Fruit fly (Drosophila melanogaster) whole organism, embryonic: ENCODE results near the gene lbl.

Source experiments
- Atf-2 ChIP-seq: fragments of 200-800 bp; sonication (Bioruptor generic); optimal IDR thresholded peaks from 2 replicates; lab custom pipeline; 2016; ENCODE audit warnings: missing biosample characterization, missing genetic modification characterization
- CG11093 ChIP-seq: fragments of 200-800 bp; sonication (Bioruptor generic); IDR thresholded peaks from 3 replicates; pipeline ENCODE4 v1.3.6; 2022; ENCODE audit warnings: missing biosample characterization, missing genetic modification characterization
- CG12744 ChIP-seq: fragments of 200-800 bp; sonication (Bioruptor generic); optimal IDR thresholded peaks from 2 replicates; lab custom pipeline; 2016; ENCODE audit warnings: missing biosample characterization, missing genetic modification characterization
- CG13624 ChIP-seq: fragments of 200-800 bp; sonication (Bioruptor generic); optimal IDR thresholded peaks from 2 replicates; lab custom pipeline; 2016; ENCODE audit warnings: missing biosample characterization, missing genetic modification characterization
- CG16813 ChIP-seq: fragments of 200-800 bp; sonication (Bioruptor generic); IDR thresholded peaks from 3 replicates; pipeline ENCODE4 v1.3.6; 2022; ENCODE audit warnings: missing biosample characterization, missing genetic modification characterization; ENCODE audit not compliant: partially characterized antibody
- CG18476 ChIP-seq: fragments of 200-800 bp; sonication (Bioruptor generic); optimal IDR thresholded peaks from 2 replicates; lab custom pipeline; 2016; ENCODE audit warnings: missing biosample characterization, mild to moderate bottlenecking, missing genetic modification characterization
- CG2129 ChIP-seq: fragments of 200-800 bp; sonication (Bioruptor generic); IDR thresholded peaks from 2 replicates; pipeline ENCODE4 v1.3.6; 2022; ENCODE audit warnings: missing biosample characterization, missing genetic modification characterization; ENCODE audit not compliant: partially characterized antibody
- CG31441 ChIP-seq: fragments of 200-800 bp; sonication (Bioruptor generic); IDR thresholded peaks from 2 replicates; pipeline ENCODE4 v1.3.6; 2022; ENCODE audit warnings: missing biosample characterization, missing genetic modification characterization
- CG3995 ChIP-seq: fragments of 200-800 bp; sonication (Bioruptor generic); optimal IDR thresholded peaks from 3 replicates; lab custom pipeline; 2016; ENCODE audit warnings: missing biosample characterization, missing genetic modification characterization
- CG42726 ChIP-seq: fragments of 200-800 bp; sonication (Bioruptor generic); IDR thresholded peaks from 2 replicates; pipeline ENCODE4 v1.3.6; 2022; ENCODE audit warnings: missing biosample characterization, missing genetic modification characterization; ENCODE audit not compliant: partially characterized antibody
- CG4328 ChIP-seq: fragments of 200-800 bp; sonication (Bioruptor generic); optimal IDR thresholded peaks from 3 replicates; lab custom pipeline; 2017; ENCODE audit warnings: missing biosample characterization, missing genetic modification reagents, missing genetic modification characterization
- CG4854 ChIP-seq: fragments of 200-800 bp; sonication (Bioruptor generic); optimal IDR thresholded peaks from 2 replicates; lab custom pipeline; 2016; ENCODE audit warnings: missing biosample characterization, missing genetic modification characterization, inconsistent platforms
- CG5180 ChIP-seq: fragments of 200-800 bp; sonication (Bioruptor generic); optimal IDR thresholded peaks from 3 replicates; lab custom pipeline; 2017; ENCODE audit warnings: missing biosample characterization, missing genetic modification characterization, mild to moderate bottlenecking, moderate library complexity, missing genetic modification reagents
- CG6272 ChIP-seq: fragments of 200-800 bp; sonication (Bioruptor generic); IDR thresholded peaks from 2 replicates; pipeline ENCODE4 v1.3.6; 2022; ENCODE audit warnings: missing biosample characterization, missing genetic modification characterization
- CG6791 ChIP-seq: fragments of 200-800 bp; sonication (Bioruptor generic); IDR thresholded peaks from 3 replicates; pipeline ENCODE4 v1.3.6; 2022; ENCODE audit warnings: missing biosample characterization, missing genetic modification characterization; ENCODE audit not compliant: partially characterized antibody
- CG7271 ChIP-seq: fragments of 200-800 bp; sonication (Bioruptor generic); optimal IDR thresholded peaks from 2 replicates; lab custom pipeline; 2018; ENCODE audit warnings: missing biosample characterization, mild to moderate bottlenecking, missing genetic modification characterization, moderate library complexity
- CG8388 ChIP-seq: fragments of 200-800 bp; sonication (Bioruptor generic); optimal IDR thresholded peaks from 2 replicates; lab custom pipeline; 2019; ENCODE audit warnings: missing biosample characterization, mild to moderate bottlenecking, missing genetic modification characterization, moderate library complexity
- CG8944 ChIP-seq: fragments of 200-800 bp; sonication (Bioruptor generic); optimal IDR thresholded peaks from 3 replicates; lab custom pipeline; 2016; ENCODE audit warnings: missing biosample characterization, missing genetic modification characterization
- CkIIα-i1 ChIP-seq: fragments of 200-800 bp; sonication (Bioruptor generic); IDR thresholded peaks from 2 replicates; pipeline ENCODE4 v1.3.6; 2022; ENCODE audit warnings: missing biosample characterization, missing genetic modification characterization
- Dll ChIP-seq: fragments of 200-800 bp; sonication (Bioruptor generic); IDR thresholded peaks from 4 replicates; pipeline ENCODE4 v1.3.6; 2022; ENCODE audit warnings: missing biosample characterization, missing genetic modification characterization; ENCODE audit not compliant: partially characterized antibody
- Dp ChIP-seq: fragments of 200-800 bp; sonication (Bioruptor generic); optimal IDR thresholded peaks from 2 replicates; lab custom pipeline; 2018; ENCODE audit warnings: missing biosample characterization, mild to moderate bottlenecking, missing genetic modification characterization, moderate library complexity
- Dref ChIP-seq: fragments of 200-800 bp; sonication (Bioruptor generic); IDR thresholded peaks from 2 replicates; pipeline ENCODE4 v1.3.6; 2022; ENCODE audit warnings: missing biosample characterization, missing genetic modification characterization
- Eip74EF ChIP-seq, 2 experiments: fragments of 200-800 bp in 1 of 2; fragments of >200 bp in 1 of 2; sonication (Bioruptor generic) in 1 of 2; optimal IDR thresholded peaks; 2 replicates each; lab custom pipeline; 2017 to 2019; ENCODE audit warnings: missing biosample characterization in 2 of 2, missing genetic modification characterization in 2 of 2, mild to moderate bottlenecking in 1 of 2, moderate library complexity in 1 of 2
- Fer3 ChIP-seq: fragments of 200-800 bp; sonication (Bioruptor generic); optimal IDR thresholded peaks from 2 replicates; lab custom pipeline; 2018; ENCODE audit warnings: missing biosample characterization, mild to moderate bottlenecking, missing genetic modification characterization, moderate library complexity
- Hr39 ChIP-seq: fragments of >200 bp; optimal IDR thresholded peaks from 2 replicates; lab custom pipeline; 2017
- Hr51 ChIP-seq, 2 experiments: fragments of 200-800 bp; sonication (Bioruptor generic); optimal IDR thresholded peaks; 2 replicates in 1 of 2; 3 replicates in 1 of 2; lab custom pipeline; 2016 to 2018; ENCODE audit warnings: missing biosample characterization in 2 of 2, missing genetic modification characterization in 2 of 2, mild to moderate bottlenecking in 1 of 2, moderate library complexity in 1 of 2
- Myb ChIP-seq: fragments of 200-800 bp; sonication (Bioruptor generic); optimal IDR thresholded peaks from 2 replicates; lab custom pipeline; 2016; ENCODE audit warnings: missing biosample characterization, missing genetic modification characterization
- NC2α ChIP-seq: fragments of 200-800 bp; sonication (Bioruptor generic); optimal IDR thresholded peaks from 2 replicates; lab custom pipeline; 2016; ENCODE audit warnings: missing biosample characterization, missing genetic modification characterization
- Rx ChIP-seq: fragments of 200-800 bp; sonication (Bioruptor generic); IDR thresholded peaks from 2 replicates; pipeline ENCODE4 v1.3.6; 2022; ENCODE audit warnings: missing biosample characterization, missing genetic modification characterization
- Ssrp ChIP-seq: fragments of 200-800 bp; sonication (Bioruptor generic); optimal IDR thresholded peaks from 2 replicates; lab custom pipeline; 2018; ENCODE audit warnings: missing biosample characterization, mild to moderate bottlenecking, missing genetic modification characterization, moderate library complexity
- abd-A ChIP-seq: fragments of 200-800 bp; sonication (Bioruptor generic); optimal IDR thresholded peaks from 3 replicates; lab custom pipeline; 2019; ENCODE audit warnings: missing biosample characterization, mild to moderate bottlenecking, missing genetic modification characterization, moderate library complexity
- aop ChIP-seq: fragments of 200-800 bp; sonication (Bioruptor generic); IDR thresholded peaks from 2 replicates; pipeline ENCODE4 v1.3.6; 2022; ENCODE audit warnings: missing biosample characterization, missing genetic modification characterization
- ara ChIP-seq: fragments of 200-800 bp; sonication (Bioruptor generic); IDR thresholded peaks from 2 replicates; pipeline ENCODE4 v1.3.6; 2022; ENCODE audit warnings: missing biosample characterization, missing genetic modification characterization
- ash1 ChIP-seq: fragments of 200-800 bp; sonication (Bioruptor generic); optimal IDR thresholded peaks from 2 replicates; lab custom pipeline; 2018; ENCODE audit warnings: missing biosample characterization, mild to moderate bottlenecking, missing genetic modification characterization
- cg ChIP-seq: fragments of 200-800 bp; sonication (Bioruptor generic); optimal IDR thresholded peaks from 3 replicates; lab custom pipeline; 2019; ENCODE audit warnings: missing biosample characterization, mild to moderate bottlenecking, missing genetic modification characterization, moderate library complexity
- crc ChIP-seq: fragments of 200-800 bp; sonication (Bioruptor generic); optimal IDR thresholded peaks from 2 replicates; lab custom pipeline; 2016; ENCODE audit warnings: missing biosample characterization, missing genetic modification characterization
- da ChIP-seq: fragments of 200-800 bp; sonication (Bioruptor generic); optimal IDR thresholded peaks from 2 replicates; lab custom pipeline; 2016; ENCODE audit warnings: missing biosample characterization, missing genetic modification characterization
- dati ChIP-seq: fragments of 200-800 bp; sonication (Bioruptor generic); IDR thresholded peaks from 2 replicates; pipeline ENCODE4 v1.3.6; 2022; ENCODE audit warnings: missing biosample characterization, missing genetic modification characterization
- ems ChIP-seq: fragments of 200-800 bp; sonication (Bioruptor generic); optimal IDR thresholded peaks from 3 replicates; lab custom pipeline; 2016; ENCODE audit warnings: missing biosample characterization, missing genetic modification characterization
- fd96Cb ChIP-seq: fragments of 200-800 bp; sonication (Bioruptor generic); optimal IDR thresholded peaks from 2 replicates; lab custom pipeline; 2018; ENCODE audit warnings: missing biosample characterization, mild to moderate bottlenecking, missing genetic modification characterization, moderate library complexity
- jing ChIP-seq: fragments of 200-800 bp; sonication (Bioruptor generic); optimal IDR thresholded peaks from 2 replicates; lab custom pipeline; 2018; ENCODE audit warnings: missing biosample characterization, mild to moderate bottlenecking, missing genetic modification characterization
- kay ChIP-seq: fragments of 200-800 bp; sonication (Bioruptor generic); optimal IDR thresholded peaks from 2 replicates; lab custom pipeline; 2016; ENCODE audit warnings: missing biosample characterization, missing genetic modification characterization
- lilli ChIP-seq: fragments of 200-800 bp; sonication (Bioruptor generic); optimal IDR thresholded peaks from 3 replicates; lab custom pipeline; 2016; ENCODE audit warnings: missing biosample characterization, missing genetic modification characterization
- mam ChIP-seq: fragments of 200-800 bp; sonication (Bioruptor generic); optimal IDR thresholded peaks from 3 replicates; lab custom pipeline; 2016; ENCODE audit warnings: missing biosample characterization, missing genetic modification characterization
- pfk ChIP-seq: fragments of 200-800 bp; sonication (Bioruptor generic); optimal IDR thresholded peaks from 2 replicates; lab custom pipeline; 2018; ENCODE audit warnings: missing biosample characterization, mild to moderate bottlenecking, missing genetic modification characterization, moderate library complexity
- sens ChIP-seq: fragments of 200-800 bp; sonication (Bioruptor generic); peaks from one replicate; lab custom pipeline; 2016; ENCODE audit warnings: missing biosample characterization, missing genetic modification characterization
- so ChIP-seq: fragments of 200-800 bp; sonication (Bioruptor generic); IDR thresholded peaks from 3 replicates; pipeline ENCODE4 v1.3.6; 2022; ENCODE audit warnings: missing biosample characterization, missing genetic modification characterization
- ssp ChIP-seq: fragments of 200-800 bp; sonication (Bioruptor generic); IDR thresholded peaks from 2 replicates; pipeline ENCODE4 v1.3.6; 2022; ENCODE audit warnings: missing biosample characterization, missing genetic modification characterization
- tx ChIP-seq: fragments of 200-800 bp; sonication (Bioruptor generic); optimal IDR thresholded peaks from 2 replicates; lab custom pipeline; 2016; ENCODE audit warnings: missing biosample characterization, missing genetic modification characterization

Gene lbl

dm6 chr3R:21373403-21374326 is 60.3 kb downstream of the lbl start (continued):
- no peak for TF ChIP-seq cg (GFP tag; lab: Kevin White, UChicago)
- peak; percentile 73 for TF ChIP-seq Dp (GFP tag; lab: Kevin White, UChicago)
- TF ChIP-seq CG16813 (GFP tag; lab: Robert Waterston, UW), result no peak
- TF ChIP-seq Atf-2 (GFP tag; lab: Kevin White, UChicago), result no peak
- TF ChIP-seq tx, result no peak
- no peak for TF ChIP-seq mam (GFP tag; lab: Kevin White, UChicago)
- TF ChIP-seq Rx (GFP tag; lab: Robert Waterston, UW), result no peak; the same call in 1 of the 2 replicates
- peak; percentile 50; the same call in 1 of the 3 replicates for TF ChIP-seq CG6791 (GFP tag; lab: Robert Waterston, UW)
- TF ChIP-seq NC2α (GFP tag; lab: Kevin White, UChicago), result no peak
- TF ChIP-seq aop (GFP tag; lab: Robert Waterston, UW), result no peak
- TF ChIP-seq ash1 (GFP tag; lab: Kevin White, UChicago), result no peak
- peak; percentile 72 for TF ChIP-seq CG4328 (GFP tag; lab: Kevin White, UChicago)
- TF ChIP-seq Dll (GFP tag; lab: Robert Waterston, UW), result 0 out of 4 replicates have a peak, but pooled peaks have one; percentile 42
- TF ChIP-seq CG8388 (GFP tag; lab: Kevin White, UChicago), result no peak
- TF ChIP-seq CG42726 (GFP tag; lab: Robert Waterston, UW), result no peak
- TF ChIP-seq CG5180 (GFP tag; lab: Kevin White, UChicago), result no peak
- peak; percentile 2 for TF ChIP-seq lilli
- no peak for TF ChIP-seq jing (GFP tag; lab: Kevin White, UChicago)
- peak; percentile 49 for TF ChIP-seq Fer3 (tag; lab: Kevin White, UChicago)
- TF ChIP-seq CG18476, result no peak
- TF ChIP-seq dati (GFP tag; lab: Robert Waterston, UW), result no peak
- peak; percentile 67 for TF ChIP-seq pfk (GFP tag; lab: Kevin White, UChicago)
- no peak for TF ChIP-seq fd96Cb (tag; lab: Kevin White, UChicago)
- peak; percentile 41; the same call in 1 of the 2 replicates for TF ChIP-seq ssp (GFP tag; lab: Robert Waterston, UW)
- no peak for TF ChIP-seq abd-A (tag; lab: Kevin White, UChicago)
- TF ChIP-seq Myb (GFP tag; lab: Kevin White, UChicago), result peak; percentile 49
- no peak for TF ChIP-seq CG7271 (tag; lab: Kevin White, UChicago)
- no peak for TF ChIP-seq CG13624
- no peak for TF ChIP-seq CG4854 (GFP tag; lab: Kevin White, UChicago)
- TF ChIP-seq Dref, result peak; percentile 39
- TF ChIP-seq Hr51 (GFP tag; optimal IDR thresholded peaks at IDR 0.05; lab: Kevin White, UChicago), result no peak
- TF ChIP-seq Ssrp (tag; lab: Kevin White, UChicago), result peak; percentile 46
- TF ChIP-seq CG8944 (GFP tag; lab: Kevin White, UChicago), result no peak
- no peak for TF ChIP-seq Eip74EF (GFP tag; optimal IDR thresholded peaks at IDR 0.05; lab: Kevin White, UChicago)
- no peak for TF ChIP-seq crc (GFP tag; lab: Kevin White, UChicago)
- no peak for TF ChIP-seq CG3995 (GFP tag; lab: Kevin White, UChicago)
- no peak for TF ChIP-seq CkIIα-i1 (GFP tag; lab: Robert Waterston, UW)
- TF ChIP-seq so (GFP tag; lab: Robert Waterston, UW), result no peak
- no peak for TF ChIP-seq CG12744 (GFP tag; lab: Kevin White, UChicago)
- 0 out of 2 replicates have a peak, but pooled peaks have one; percentile 27 for TF ChIP-seq ara (GFP tag; lab: Robert Waterston, UW)
- no peak for TF ChIP-seq CG6272
- no peak for TF ChIP-seq CG2129
- TF ChIP-seq ems, result peak; percentile 1
- no peak for TF ChIP-seq CG31441 (GFP tag; lab: Robert Waterston, UW)
- TF ChIP-seq da (GFP tag; lab: Kevin White, UChicago), result no peak
- TF ChIP-seq sens, result peak; percentile 63
- no peak for TF ChIP-seq kay (GFP tag; lab: Kevin White, UChicago)
- no peak for TF ChIP-seq Hr39 (lab: Kevin White, UChicago)
- no peak for TF ChIP-seq CG11093 (GFP tag; lab: Robert Waterston, UW)
